Fruit fly (Drosophila melanogaster) whole organism, pupa: Measurements from ENCODE around the gene kirre.

ENCODE experiments used
- CG15710 ChIP-seq: fragments of 200-800 bp; sonication (Bioruptor generic); optimal IDR thresholded peaks from 2 replicates; lab custom pipeline; 2018; ENCODE audit warnings: missing biosample characterization, mild to moderate bottlenecking, missing genetic modification characterization, moderate library complexity
- CG4496 ChIP-seq: fragments of 200-800 bp; sonication (Bioruptor generic); IDR thresholded peaks from 3 replicates; pipeline ENCODE4 v1.3.6; 2022; ENCODE audit warnings: missing biosample characterization, missing genetic modification characterization
- CG8301 ChIP-seq: fragments of 200-800 bp; sonication (Bioruptor generic); optimal IDR thresholded peaks from 2 replicates; lab custom pipeline; 2018; ENCODE audit warnings: missing biosample characterization, mild to moderate bottlenecking, missing genetic modification characterization
- CG9948 ChIP-seq: fragments of 200-800 bp; sonication (Bioruptor generic); optimal IDR thresholded peaks from 2 replicates; lab custom pipeline; 2018; ENCODE audit warnings: missing biosample characterization, mild to moderate bottlenecking, missing genetic modification characterization, moderate library complexity
- Ets98B ChIP-seq: fragments of 200-800 bp; sonication (Bioruptor generic); IDR thresholded peaks from 2 replicates; pipeline ENCODE4 v1.3.6; 2022; ENCODE audit warnings: missing biosample characterization, missing genetic modification characterization
- rn ChIP-seq: fragments of 200-800 bp; sonication (Bioruptor generic); IDR thresholded peaks from 2 replicates; pipeline ENCODE4 v1.3.6; 2022; ENCODE audit warnings: missing biosample characterization, missing genetic modification characterization

- TF ChIP-seq CG15710 (tag; lab: Kevin White, UChicago) (no peak), CG9948 (tag; lab: Kevin White, UChicago) (no peak), rn (GFP tag; lab: Robert Waterston, UW) (no peak), CG8301 (tag; lab: Kevin White, UChicago) (no peak), CG4496 (GFP tag; lab: Robert Waterston, UW) (no peak), Ets98B (GFP tag; lab: Robert Waterston, UW) (no peak)
Observed at dm6 chrX:2727506-2727905, 12.7 kb upstream of the kirre start, which contains the start of gene dwg.
